Worm (Caenorhabditis elegans) whole organism, late embryonic: Measurements from ENCODE around the gene sel-1.

Source experiments
- C08G9.2 ChIP-seq: sonication (generic microtip); optimal IDR thresholded peaks from 2 replicates; lab custom pipeline; 2016; ENCODE audit warnings: mild to moderate bottlenecking, missing genetic modification characterization, moderate library complexity, missing compliant biosample characterization
- C38D4.7 ChIP-seq: fragments of 200-800 bp; sonication (Bioruptor generic); optimal IDR thresholded peaks from 2 replicates; lab custom pipeline; 2018; ENCODE audit warnings: mild to moderate bottlenecking, missing genetic modification characterization, moderate library complexity, missing compliant biosample characterization
- K02D7.2 ChIP-seq: sonication (generic microtip); optimal IDR thresholded peaks from 2 replicates; lab custom pipeline; 2017; ENCODE audit warnings: mild to moderate bottlenecking, missing genetic modification characterization, missing compliant biosample characterization
- Y22D7AL.16 ChIP-seq: sonication (generic microtip); optimal IDR thresholded peaks from 2 replicates; lab custom pipeline; 2016; ENCODE audit warnings: missing genetic modification characterization, missing compliant biosample characterization
- ahr-1 ChIP-seq: sonication (generic microtip); optimal IDR thresholded peaks from 2 replicates; lab custom pipeline; 2016; ENCODE audit warnings: missing genetic modification characterization, missing compliant biosample characterization
- ama-1 ChIP-seq: fragments of 150-350 bp; optimal IDR thresholded peaks from 2 replicates; lab custom pipeline; 2014
- ceh-14 ChIP-seq: sonication (generic microtip); optimal IDR thresholded peaks from 2 replicates; lab custom pipeline; 2016; ENCODE audit warnings: missing genotype, missing genetic modification characterization, missing compliant biosample characterization
- ceh-18 ChIP-seq: sonication (generic microtip); optimal IDR thresholded peaks from 2 replicates; lab custom pipeline; 2016; ENCODE audit warnings: missing genetic modification characterization, missing compliant biosample characterization
- ceh-2 ChIP-seq: sonication (generic microtip); optimal IDR thresholded peaks from 2 replicates; lab custom pipeline; 2016; ENCODE audit warnings: missing genotype, missing genetic modification characterization, missing compliant biosample characterization
- ceh-48 ChIP-seq: sonication (generic microtip); optimal IDR thresholded peaks from 2 replicates; lab custom pipeline; 2016; ENCODE audit warnings: missing genetic modification characterization, inconsistent platforms, missing compliant biosample characterization
- ceh-6 ChIP-seq: fragments of 200-800 bp; sonication (Bioruptor generic); optimal IDR thresholded peaks from 2 replicates; lab custom pipeline; 2018; ENCODE audit warnings: mild to moderate bottlenecking, missing genetic modification characterization, missing compliant biosample characterization
- che-1 ChIP-seq: sonication (generic microtip); optimal IDR thresholded peaks from 2 replicates; lab custom pipeline; 2016; ENCODE audit warnings: mild to moderate bottlenecking, missing genetic modification characterization, missing compliant biosample characterization
- elt-2 ChIP-seq: sonication (generic microtip); optimal IDR thresholded peaks from 2 replicates; lab custom pipeline; 2016; ENCODE audit warnings: missing genetic modification reagents, missing genetic modification characterization, missing compliant biosample characterization
- elt-4 ChIP-seq: sonication (generic microtip); optimal IDR thresholded peaks from 2 replicates; lab custom pipeline; 2016; ENCODE audit warnings: missing genetic modification characterization, missing compliant biosample characterization
- ets-4 ChIP-seq: sonication (generic microtip); optimal IDR thresholded peaks from 2 replicates; lab custom pipeline; 2016; ENCODE audit warnings: missing genetic modification characterization, missing compliant biosample characterization
- eyg-1 ChIP-seq: sonication (generic microtip); optimal IDR thresholded peaks from 2 replicates; lab custom pipeline; 2016; ENCODE audit warnings: missing genotype, missing genetic modification characterization, missing compliant biosample characterization
- fax-1 ChIP-seq: sonication (generic microtip); optimal IDR thresholded peaks from 2 replicates; lab custom pipeline; 2016; ENCODE audit warnings: missing genotype, missing genetic modification characterization, missing compliant biosample characterization
- fkh-10 ChIP-seq: fragments of 150-350 bp; optimal IDR thresholded peaks from 2 replicates; lab custom pipeline; 2014; ENCODE audit warnings: missing biosample characterization, missing genetic modification reagents, missing genetic modification characterization
- fkh-6 ChIP-seq: sonication (generic microtip); optimal IDR thresholded peaks from 2 replicates; lab custom pipeline; 2016; ENCODE audit warnings: missing genetic modification characterization, missing compliant biosample characterization
- gmeb-2 ChIP-seq: sonication (generic microtip); optimal IDR thresholded peaks from 2 replicates; lab custom pipeline; 2016; ENCODE audit warnings: missing genetic modification characterization, inconsistent platforms, missing compliant biosample characterization
- hlh-13 ChIP-seq: fragments of 200-800 bp; sonication (Bioruptor generic); optimal IDR thresholded peaks from 2 replicates; lab custom pipeline; 2018; ENCODE audit warnings: mild to moderate bottlenecking, missing genetic modification characterization, missing compliant biosample characterization
- hlh-15 ChIP-seq: sonication (generic microtip); optimal IDR thresholded peaks from 2 replicates; lab custom pipeline; 2016; ENCODE audit warnings: missing genetic modification characterization, missing compliant biosample characterization
- nhr-11 ChIP-seq: fragments of 150-350 bp; optimal IDR thresholded peaks from 2 replicates; lab custom pipeline; 2014; ENCODE audit warnings: missing biosample characterization, missing genetic modification characterization
- odd-2 ChIP-seq: sonication (generic microtip); optimal IDR thresholded peaks from 2 replicates; lab custom pipeline; 2017; ENCODE audit warnings: antibody characterized with exemption, mild to moderate bottlenecking, missing genetic modification characterization, missing compliant biosample characterization
- pat-9 ChIP-seq: fragments of 200-800 bp; sonication (Bioruptor generic); optimal IDR thresholded peaks from 2 replicates; lab custom pipeline; 2018; ENCODE audit warnings: mild to moderate bottlenecking, missing genetic modification characterization, moderate library complexity, missing compliant biosample characterization
- pax-1 ChIP-seq: fragments of 150-350 bp; optimal IDR thresholded peaks from 2 replicates; lab custom pipeline; 2014; ENCODE audit warnings: missing biosample characterization, missing genetic modification characterization
- pha-2 ChIP-seq: sonication (generic microtip); optimal IDR thresholded peaks from 2 replicates; lab custom pipeline; 2017; ENCODE audit warnings: mild to moderate bottlenecking, missing genetic modification characterization, missing compliant biosample characterization
- pha-4 ChIP-seq: fragments of 150-350 bp; optimal IDR thresholded peaks from 2 replicates; lab custom pipeline; 2018; ENCODE audit warnings: missing biosample characterization, missing genetic modification reagents, missing genetic modification characterization
- pros-1 ChIP-seq: fragments of 150-350 bp; optimal IDR thresholded peaks from 2 replicates; lab custom pipeline; 2014; ENCODE audit warnings: missing biosample characterization, missing genetic modification reagents, missing genetic modification characterization
- ref-2 ChIP-seq: sonication (generic microtip); optimal IDR thresholded peaks from 2 replicates; lab custom pipeline; 2016; ENCODE audit warnings: missing genetic modification characterization, missing compliant biosample characterization
- sox-4 ChIP-seq: sonication (generic microtip); optimal IDR thresholded peaks from 2 replicates; lab custom pipeline; 2017; ENCODE audit warnings: mild to moderate bottlenecking, missing genetic modification characterization, inconsistent platforms, missing compliant biosample characterization
- syd-9 ChIP-seq: sonication (generic microtip); optimal IDR thresholded peaks from 2 replicates; lab custom pipeline; 2016; ENCODE audit warnings: mild to moderate bottlenecking, missing genetic modification characterization, moderate library complexity, missing compliant biosample characterization
- tbx-2 ChIP-seq: sonication (generic microtip); optimal IDR thresholded peaks from 2 replicates; lab custom pipeline; 2016; ENCODE audit warnings: missing genetic modification characterization, missing compliant biosample characterization
- unc-55 ChIP-seq: sonication (generic microtip); optimal IDR thresholded peaks from 2 replicates; lab custom pipeline; 2017; ENCODE audit warnings: missing biosample characterization, missing genetic modification reagents, missing genetic modification characterization
- unc-86 ChIP-seq: sonication (generic microtip); optimal IDR thresholded peaks from 2 replicates; lab custom pipeline; 2016; ENCODE audit warnings: missing genetic modification characterization, missing compliant biosample characterization
- zip-5 ChIP-seq: sonication (generic microtip); optimal IDR thresholded peaks from 2 replicates; lab custom pipeline; 2016; ENCODE audit warnings: missing genetic modification characterization, missing compliant biosample characterization

sel-1 gene

ce11 chrV:12552671-12553212, 7.8 kb upstream of the sel-1 start, which contains the start of gene F45D3.4:
Gene F45D3.4 (minus strand): TSS chrV:12553191.
- TF ChIP-seq pha-4, result no peak
- no peak for TF ChIP-seq ceh-18 (tag; lab: Kevin White, UChicago)
- no peak for TF ChIP-seq fkh-6 (tag; lab: Kevin White, UChicago)
- TF ChIP-seq nhr-11, result no peak
- no peak for TF ChIP-seq syd-9 (tag; lab: Kevin White, UChicago)
- TF ChIP-seq sox-4 (tag; lab: Kevin White, UChicago), result no peak
- no peak for TF ChIP-seq Y22D7AL.16 (tag; lab: Kevin White, UChicago)
- TF ChIP-seq ceh-48 (tag; lab: Kevin White, UChicago), result no peak
- TF ChIP-seq pax-1 (tag; lab: Kevin White, UChicago), result no peak
- no peak for TF ChIP-seq tbx-2
- no peak for TF ChIP-seq ahr-1 (tag; lab: Kevin White, UChicago)
- no peak for TF ChIP-seq ceh-2 (tag; lab: Kevin White, UChicago)
- TF ChIP-seq fkh-10 (GFP tag; lab: Kevin White, UChicago), result no peak
- TF ChIP-seq odd-2 (tag; lab: Kevin White, UChicago), result no peak
- no peak for TF ChIP-seq elt-2 (tag; lab: Kevin White, UChicago)
- TF ChIP-seq pha-2, result no peak
- no peak for TF ChIP-seq ets-4 (tag; lab: Kevin White, UChicago)
- TF ChIP-seq fax-1 (tag; lab: Kevin White, UChicago), result no peak

- no peak for TF ChIP-seq pat-9 (tag; lab: Kevin White, UChicago)
- TF ChIP-seq C08G9.2 (tag; lab: Kevin White, UChicago), result no peak
- TF ChIP-seq gmeb-2 (tag; lab: Kevin White, UChicago), result no peak
- TF ChIP-seq eyg-1 (tag; lab: Kevin White, UChicago), result no peak
- no peak for TF ChIP-seq zip-5
Measured at ce11 chrV:12553286-12553725, 7.2 kb upstream of the sel-1 start.

ce11 chrV:12554172-12555031, 6.1 kb upstream of the sel-1 start:
- TF ChIP-seq elt-4 (tag; lab: Kevin White, UChicago) (no peak), pat-9 (tag; lab: Kevin White, UChicago) (no peak), ceh-6 (GFP tag; lab: Kevin White, UChicago) (no peak), elt-2 (tag; lab: Kevin White, UChicago) (no peak), K02D7.2 (tag; lab: Kevin White, UChicago) (no peak), pha-2 (no peak), ref-2 (tag; lab: Kevin White, UChicago) (no peak), unc-86 (tag; lab: Kevin White, UChicago) (no peak), sox-4 (tag; lab: Kevin White, UChicago) (no peak), pros-1 (tag; lab: Kevin White, UChicago) (no peak), unc-55 (no peak)

ce11 chrV:12555872-12556271, 4.7 kb upstream of the sel-1 start:
- TF ChIP-seq che-1 (tag; lab: Kevin White, UChicago) (no peak), ceh-6 (GFP tag; lab: Kevin White, UChicago) (no peak), hlh-15 (tag; lab: Kevin White, UChicago) (no peak), hlh-13 (GFP tag; lab: Kevin White, UChicago) (no peak), ama-1 (no peak), C38D4.7 (GFP tag; lab: Kevin White, UChicago) (no peak), ets-4 (tag; lab: Kevin White, UChicago) (no peak), ceh-14 (tag; lab: Kevin White, UChicago) (no peak), pros-1 (tag; lab: Kevin White, UChicago) (no peak), odd-2 (tag; lab: Kevin White, UChicago) (no peak), zip-5 (no peak)
